Fruit fly (Drosophila melanogaster): ENCODE results near the gene CG32683.

CG32683 gene

dm6 chrX:10369763-10370162 lies 84.9 kb downstream of the CG32683 start:
- peak; percentile 34 for TF ChIP-seq Crg-1 (GFP tag; optimal IDR thresholded peaks at IDR 0.05)
- TF ChIP-seq toe (GFP tag; optimal IDR thresholded peaks at IDR 0.05): peak; percentile 15
- TF ChIP-seq CG7101 (tag; optimal IDR thresholded peaks at IDR 0.05): no peak
- TF ChIP-seq pad (GFP tag; optimal IDR thresholded peaks at IDR 0.05): no peak
- peak; percentile 49 for TF ChIP-seq Mnt (GFP tag; optimal IDR thresholded peaks at IDR 0.05)
- no peak for TF ChIP-seq CG5204 (GFP tag; optimal IDR thresholded peaks at IDR 0.05)

dm6 chrX:10369315-10369714 lies 85.4 kb downstream of the CG32683 start:
- no peak for TF ChIP-seq CG5204 (GFP tag; optimal IDR thresholded peaks at IDR 0.05)
- TF ChIP-seq Mnt (GFP tag; optimal IDR thresholded peaks at IDR 0.05): no peak
- no peak for TF ChIP-seq tj (GFP tag; optimal IDR thresholded peaks at IDR 0.05)
- TF ChIP-seq CG11617 (GFP tag; optimal IDR thresholded peaks at IDR 0.05): no peak
- TF ChIP-seq ovo (GFP tag; optimal IDR thresholded peaks at IDR 0.05): no peak
- no peak for TF ChIP-seq CG12768 (GFP tag; optimal IDR thresholded peaks at IDR 0.05)
- no peak for TF ChIP-seq Crg-1 (GFP tag; optimal IDR thresholded peaks at IDR 0.05)
- no peak for TF ChIP-seq cic (GFP tag; optimal IDR thresholded peaks at IDR 0.05)
- TF ChIP-seq CG14711 (tag; optimal IDR thresholded peaks at IDR 0.05): no peak
- TF ChIP-seq CG1620 (GFP tag; optimal IDR thresholded peaks at IDR 0.05): no peak
- no peak for TF ChIP-seq CG7101 (tag; optimal IDR thresholded peaks at IDR 0.05)
- TF ChIP-seq Clk (GFP tag; optimal IDR thresholded peaks at IDR 0.05): no peak
- TF ChIP-seq bab1 (GFP tag; optimal IDR thresholded peaks at IDR 0.05): no peak
- TF ChIP-seq kay (GFP tag; ENCODE audit: borderline replicate concordance): no peak
- no peak for TF ChIP-seq cnc (optimal IDR thresholded peaks at IDR 0.05)
- TF ChIP-seq CG7045 (GFP tag; optimal IDR thresholded peaks at IDR 0.05): no peak
- no peak for TF ChIP-seq pad (GFP tag; optimal IDR thresholded peaks at IDR 0.05)
- no peak for TF ChIP-seq toe (GFP tag; optimal IDR thresholded peaks at IDR 0.05)
- TF ChIP-seq CG33017 (tag; optimal IDR thresholded peaks at IDR 0.05): no peak
- no peak for TF ChIP-seq Hr96 (GFP tag; optimal IDR thresholded peaks at IDR 0.05)

dm6 chrX:10367801-10368203 lies 86.9 kb downstream of the CG32683 start, which contains the start of gene CG17841:
Gene CG17841 (plus strand): TSS chrX:10368052.
- TF ChIP-seq CG33017 (tag; optimal IDR thresholded peaks at IDR 0.05) (no peak), CG14711 (tag; optimal IDR thresholded peaks at IDR 0.05) (no peak), Crg-1 (GFP tag; optimal IDR thresholded peaks at IDR 0.05) (no peak), CG11617 (GFP tag; optimal IDR thresholded peaks at IDR 0.05) (no peak), CG7101 (tag; optimal IDR thresholded peaks at IDR 0.05) (peak; percentile 2), ovo (GFP tag; optimal IDR thresholded peaks at IDR 0.05) (no peak), cic (GFP tag; optimal IDR thresholded peaks at IDR 0.05) (no peak), Mnt (GFP tag; optimal IDR thresholded peaks at IDR 0.05) (peak; percentile 16), bab1 (GFP tag; optimal IDR thresholded peaks at IDR 0.05) (peak; percentile 65), CG1620 (GFP tag; optimal IDR thresholded peaks at IDR 0.05) (no peak), pad (GFP tag; optimal IDR thresholded peaks at IDR 0.05) (no peak), CG7045 (GFP tag; optimal IDR thresholded peaks at IDR 0.05) (no peak), kay (GFP tag; ENCODE audit: borderline replicate concordance) (no peak), CG12768 (GFP tag; optimal IDR thresholded peaks at IDR 0.05) (no peak), cnc (optimal IDR thresholded peaks at IDR 0.05) (no peak), tj (GFP tag; optimal IDR thresholded peaks at IDR 0.05) (no peak), Clk (GFP tag; optimal IDR thresholded peaks at IDR 0.05) (no peak), toe (GFP tag; optimal IDR thresholded peaks at IDR 0.05) (no peak), Hr96 (GFP tag; optimal IDR thresholded peaks at IDR 0.05) (no peak), CG5204 (GFP tag; optimal IDR thresholded peaks at IDR 0.05) (no peak)

dm6 chrX:10367372-10367771 lies 87.3 kb downstream of the CG32683 start, which contains the start of gene CG32679:
Gene CG32679 (minus strand): TSS chrX:10367472.
- no peak for TF ChIP-seq CG33017 (tag; optimal IDR thresholded peaks at IDR 0.05)
- TF ChIP-seq CG11617 (GFP tag; optimal IDR thresholded peaks at IDR 0.05): no peak
- TF ChIP-seq CG14711 (tag; optimal IDR thresholded peaks at IDR 0.05): no peak
- no peak for TF ChIP-seq CG1620 (GFP tag; optimal IDR thresholded peaks at IDR 0.05)
- TF ChIP-seq CG7045 (GFP tag; optimal IDR thresholded peaks at IDR 0.05): no peak
- no peak for TF ChIP-seq kay (GFP tag; ENCODE audit: borderline replicate concordance)
- no peak for TF ChIP-seq toe (GFP tag; optimal IDR thresholded peaks at IDR 0.05)
- TF ChIP-seq CG5204 (GFP tag; optimal IDR thresholded peaks at IDR 0.05): no peak
- no peak for TF ChIP-seq CG12768 (GFP tag; optimal IDR thresholded peaks at IDR 0.05)
- TF ChIP-seq Crg-1 (GFP tag; optimal IDR thresholded peaks at IDR 0.05): no peak

dm6 chrX:10365748-10366415 lies 88.8 kb downstream of the CG32683 start:
- TF ChIP-seq pad (GFP tag; optimal IDR thresholded peaks at IDR 0.05): peak; percentile 38
- TF ChIP-seq CG5204 (GFP tag; optimal IDR thresholded peaks at IDR 0.05): no peak
- TF ChIP-seq CG7045 (GFP tag; optimal IDR thresholded peaks at IDR 0.05): no peak
- no peak for TF ChIP-seq CG33017 (tag; optimal IDR thresholded peaks at IDR 0.05)
- peak; percentile 75 for TF ChIP-seq bab1 (GFP tag; optimal IDR thresholded peaks at IDR 0.05)
- peak; percentile 30 for TF ChIP-seq Crg-1 (GFP tag; optimal IDR thresholded peaks at IDR 0.05)
- peak; percentile 46 for TF ChIP-seq tj (GFP tag; optimal IDR thresholded peaks at IDR 0.05)
- TF ChIP-seq cnc (optimal IDR thresholded peaks at IDR 0.05): no peak
- TF ChIP-seq CG11617 (GFP tag; optimal IDR thresholded peaks at IDR 0.05): peak; percentile 45
- TF ChIP-seq CG7101 (tag; optimal IDR thresholded peaks at IDR 0.05): peak; percentile 11
- no peak for TF ChIP-seq Hr96 (GFP tag; optimal IDR thresholded peaks at IDR 0.05)
- TF ChIP-seq toe (GFP tag; optimal IDR thresholded peaks at IDR 0.05): no peak
- no peak for TF ChIP-seq CG12768 (GFP tag; optimal IDR thresholded peaks at IDR 0.05)
- TF ChIP-seq CG14711 (tag; optimal IDR thresholded peaks at IDR 0.05): peak; percentile 44
- no peak for TF ChIP-seq Clk (GFP tag; optimal IDR thresholded peaks at IDR 0.05)
- peak; percentile 12 for TF ChIP-seq CG1620 (GFP tag; optimal IDR thresholded peaks at IDR 0.05)
- TF ChIP-seq Mnt (GFP tag; optimal IDR thresholded peaks at IDR 0.05): peak; percentile 74
- TF ChIP-seq ovo (GFP tag; optimal IDR thresholded peaks at IDR 0.05): peak; percentile 84
- no peak for TF ChIP-seq kay (GFP tag; ENCODE audit: borderline replicate concordance)
- peak; percentile 26 for TF ChIP-seq cic (GFP tag; optimal IDR thresholded peaks at IDR 0.05)

All from whole organism, adult.